Fruit fly (Drosophila melanogaster): ENCODE data around the gene CG42526.

- TF ChIP-seq dac (GFP tag; optimal IDR thresholded peaks at IDR 0.05): no peak
- TF ChIP-seq fd59A (GFP tag; optimal IDR thresholded peaks at IDR 0.05): no peak
- no peak for TF ChIP-seq spab (GFP tag; optimal IDR thresholded peaks at IDR 0.05)
Observed at dm6 chr3L:9398028-9398427, 37.2 kb downstream of the CG42526 start.

Measured in whole organism, prepupa.